Worm (Caenorhabditis elegans) whole organism, late embryonic: Measurements from ENCODE around the gene fkh-7.

Experiments
- C08G9.2 ChIP-seq: sonication (generic microtip); optimal IDR thresholded peaks from 2 replicates; lab custom pipeline; 2016; ENCODE audit warnings: mild to moderate bottlenecking, missing genetic modification characterization, moderate library complexity, missing compliant biosample characterization
- C38D4.7 ChIP-seq: fragments of 200-800 bp; sonication (Bioruptor generic); optimal IDR thresholded peaks from 2 replicates; lab custom pipeline; 2018; ENCODE audit warnings: mild to moderate bottlenecking, missing genetic modification characterization, moderate library complexity, missing compliant biosample characterization
- F13H6.1 ChIP-seq: sonication (generic microtip); optimal IDR thresholded peaks from 2 replicates; lab custom pipeline; 2016; ENCODE audit warnings: missing genetic modification characterization, missing compliant biosample characterization
- K02D7.2 ChIP-seq: sonication (generic microtip); optimal IDR thresholded peaks from 2 replicates; lab custom pipeline; 2017; ENCODE audit warnings: mild to moderate bottlenecking, missing genetic modification characterization, missing compliant biosample characterization
- K09A11.1 ChIP-seq: sonication (generic microtip); optimal IDR thresholded peaks from 2 replicates; lab custom pipeline; 2017; ENCODE audit warnings: antibody characterized with exemption, mild to moderate bottlenecking, missing genetic modification characterization, missing compliant biosample characterization; ENCODE audit not compliant: insufficient read depth
- ahr-1 ChIP-seq: sonication (generic microtip); optimal IDR thresholded peaks from 2 replicates; lab custom pipeline; 2016; ENCODE audit warnings: missing genetic modification characterization, missing compliant biosample characterization
- ceh-14 ChIP-seq: sonication (generic microtip); optimal IDR thresholded peaks from 2 replicates; lab custom pipeline; 2016; ENCODE audit warnings: missing genotype, missing genetic modification characterization, missing compliant biosample characterization
- ceh-18 ChIP-seq: sonication (generic microtip); optimal IDR thresholded peaks from 2 replicates; lab custom pipeline; 2016; ENCODE audit warnings: missing genetic modification characterization, missing compliant biosample characterization
- ceh-19 ChIP-seq: fragments of 200-800 bp; sonication (Bioruptor generic); optimal IDR thresholded peaks from 2 replicates; lab custom pipeline; 2018; ENCODE audit warnings: mild to moderate bottlenecking, missing genetic modification characterization, missing compliant biosample characterization
- ceh-22 ChIP-seq: sonication (generic microtip); optimal IDR thresholded peaks from 2 replicates; lab custom pipeline; 2017; ENCODE audit warnings: missing biosample characterization, missing genetic modification characterization
- ceh-31 ChIP-seq: sonication (generic microtip); optimal IDR thresholded peaks from 2 replicates; lab custom pipeline; 2016; ENCODE audit warnings: missing genetic modification characterization, missing compliant biosample characterization
- ceh-34 ChIP-seq: sonication (generic microtip); optimal IDR thresholded peaks from 2 replicates; lab custom pipeline; 2016; ENCODE audit warnings: mild to moderate bottlenecking, missing genetic modification characterization, missing compliant biosample characterization
- ceh-45 ChIP-seq: fragments of 200-800 bp; sonication (Bioruptor generic); IDR thresholded peaks from 2 replicates; pipeline ENCODE4 v1.3.6; 2022; ENCODE audit warnings: missing genetic modification reagents, missing genetic modification characterization, missing compliant biosample characterization
- ceh-6 ChIP-seq: fragments of 200-800 bp; sonication (Bioruptor generic); optimal IDR thresholded peaks from 2 replicates; lab custom pipeline; 2018; ENCODE audit warnings: mild to moderate bottlenecking, missing genetic modification characterization, missing compliant biosample characterization
- ceh-9 ChIP-seq: sonication (generic microtip); optimal IDR thresholded peaks from 2 replicates; lab custom pipeline; 2016; ENCODE audit warnings: mild to moderate bottlenecking, missing genetic modification characterization, inconsistent platforms, missing compliant biosample characterization
- che-1 ChIP-seq: sonication (generic microtip); optimal IDR thresholded peaks from 2 replicates; lab custom pipeline; 2016; ENCODE audit warnings: mild to moderate bottlenecking, missing genetic modification characterization, missing compliant biosample characterization
- elt-2 ChIP-seq: sonication (generic microtip); optimal IDR thresholded peaks from 2 replicates; lab custom pipeline; 2016; ENCODE audit warnings: missing genetic modification reagents, missing genetic modification characterization, missing compliant biosample characterization
- fkh-10 ChIP-seq: fragments of 150-350 bp; optimal IDR thresholded peaks from 2 replicates; lab custom pipeline; 2014; ENCODE audit warnings: missing biosample characterization, missing genetic modification reagents, missing genetic modification characterization
- hlh-13 ChIP-seq: fragments of 200-800 bp; sonication (Bioruptor generic); optimal IDR thresholded peaks from 2 replicates; lab custom pipeline; 2018; ENCODE audit warnings: mild to moderate bottlenecking, missing genetic modification characterization, missing compliant biosample characterization
- hlh-15 ChIP-seq: sonication (generic microtip); optimal IDR thresholded peaks from 2 replicates; lab custom pipeline; 2016; ENCODE audit warnings: missing genetic modification characterization, missing compliant biosample characterization
- hlh-30 ChIP-seq: sonication (generic microtip); optimal IDR thresholded peaks from 2 replicates; lab custom pipeline; 2017; ENCODE audit warnings: antibody characterized with exemption, missing genetic modification characterization, missing compliant biosample characterization; ENCODE audit not compliant: insufficient read depth
- lim-6 ChIP-seq: sonication (generic microtip); optimal IDR thresholded peaks from 2 replicates; lab custom pipeline; 2016; ENCODE audit warnings: missing genetic modification characterization, missing compliant biosample characterization
- madf-2 ChIP-seq: sonication (generic microtip); optimal IDR thresholded peaks from 2 replicates; lab custom pipeline; 2017; ENCODE audit warnings: missing genetic modification characterization, missing compliant biosample characterization
- nfya-1 ChIP-seq: sonication (generic microtip); optimal IDR thresholded peaks from 2 replicates; lab custom pipeline; 2017; ENCODE audit warnings: missing genetic modification characterization, mild to moderate bottlenecking, missing compliant biosample characterization, antibody characterized with exemption, moderate library complexity
- nhr-11 ChIP-seq: fragments of 150-350 bp; optimal IDR thresholded peaks from 2 replicates; lab custom pipeline; 2014; ENCODE audit warnings: missing biosample characterization, missing genetic modification characterization
- npax-4 ChIP-seq: sonication (generic microtip); optimal IDR thresholded peaks from 2 replicates; lab custom pipeline; 2016; ENCODE audit warnings: missing genetic modification characterization, missing compliant biosample characterization
- odd-2 ChIP-seq: sonication (generic microtip); optimal IDR thresholded peaks from 2 replicates; lab custom pipeline; 2017; ENCODE audit warnings: antibody characterized with exemption, mild to moderate bottlenecking, missing genetic modification characterization, missing compliant biosample characterization
- pag-3 ChIP-seq: sonication (generic microtip); optimal IDR thresholded peaks from 2 replicates; lab custom pipeline; 2016; ENCODE audit warnings: missing compliant biosample characterization, missing genetic modification characterization, borderline replicate concordance
- pat-9 ChIP-seq: fragments of 200-800 bp; sonication (Bioruptor generic); optimal IDR thresholded peaks from 2 replicates; lab custom pipeline; 2018; ENCODE audit warnings: mild to moderate bottlenecking, missing genetic modification characterization, moderate library complexity, missing compliant biosample characterization
- pax-1 ChIP-seq: fragments of 150-350 bp; optimal IDR thresholded peaks from 2 replicates; lab custom pipeline; 2014; ENCODE audit warnings: missing biosample characterization, missing genetic modification characterization
- pha-4 ChIP-seq: fragments of 150-350 bp; optimal IDR thresholded peaks from 2 replicates; lab custom pipeline; 2018; ENCODE audit warnings: missing biosample characterization, missing genetic modification reagents, missing genetic modification characterization
- pqm-1 ChIP-seq: sonication (generic microtip); optimal IDR thresholded peaks from 2 replicates; lab custom pipeline; 2016; ENCODE audit warnings: missing genetic modification characterization, missing compliant biosample characterization
- ref-2 ChIP-seq: sonication (generic microtip); optimal IDR thresholded peaks from 2 replicates; lab custom pipeline; 2016; ENCODE audit warnings: missing genetic modification characterization, missing compliant biosample characterization
- sdc-2 ChIP-seq: sonication (generic microtip); optimal IDR thresholded peaks from 2 replicates; lab custom pipeline; 2016; ENCODE audit warnings: missing genotype, missing genetic modification characterization, missing compliant biosample characterization
- sox-4 ChIP-seq: sonication (generic microtip); optimal IDR thresholded peaks from 2 replicates; lab custom pipeline; 2017; ENCODE audit warnings: mild to moderate bottlenecking, missing genetic modification characterization, inconsistent platforms, missing compliant biosample characterization
- tbx-7 ChIP-seq: sonication (generic microtip); optimal IDR thresholded peaks from 2 replicates; lab custom pipeline; 2016; ENCODE audit warnings: missing genotype, missing genetic modification characterization, missing compliant biosample characterization
- ttx-3 ChIP-seq: sonication (generic microtip); optimal IDR thresholded peaks from 2 replicates; lab custom pipeline; 2016; ENCODE audit warnings: missing genetic modification reagents, missing genetic modification characterization, missing compliant biosample characterization
- unc-86 ChIP-seq: sonication (generic microtip); optimal IDR thresholded peaks from 2 replicates; lab custom pipeline; 2016; ENCODE audit warnings: missing genetic modification characterization, missing compliant biosample characterization
- zip-5 ChIP-seq: sonication (generic microtip); optimal IDR thresholded peaks from 2 replicates; lab custom pipeline; 2016; ENCODE audit warnings: missing genetic modification characterization, missing compliant biosample characterization
- ztf-16 ChIP-seq: sonication (generic microtip); optimal IDR thresholded peaks from 2 replicates; lab custom pipeline; 2017; ENCODE audit warnings: missing genetic modification characterization, missing compliant biosample characterization

fkh-7 gene

ce11 chrIV:5604465-5604864, 20.0 kb downstream of the fkh-7 start (continued):
- TF ChIP-seq ztf-16 (tag; lab: Kevin White, UChicago), result no peak
- TF ChIP-seq hlh-30 (tag; lab: Kevin White, UChicago), result peak; percentile 81
- no peak for TF ChIP-seq ceh-9 (tag; lab: Kevin White, UChicago)
- TF ChIP-seq F13H6.1 (tag; lab: Kevin White, UChicago), result peak; percentile 75
- no peak for TF ChIP-seq ceh-45 (GFP tag; lab: Robert Waterston, UW)
- TF ChIP-seq hlh-13 (GFP tag; lab: Kevin White, UChicago), result no peak
- no peak for TF ChIP-seq nhr-11 (tag; lab: Kevin White, UChicago)
- no peak for TF ChIP-seq K09A11.1 (tag; lab: Kevin White, UChicago)
- TF ChIP-seq ceh-19 (GFP tag; lab: Kevin White, UChicago), result peak; percentile 37
- peak; percentile 8 for TF ChIP-seq ceh-31 (tag; lab: Kevin White, UChicago)
- TF ChIP-seq che-1, result no peak
- no peak for TF ChIP-seq ceh-22 (tag; lab: Kevin White, UChicago)
- TF ChIP-seq unc-86 (tag; lab: Kevin White, UChicago), result no peak
- TF ChIP-seq ceh-18 (tag; lab: Kevin White, UChicago), result peak; percentile 89
- TF ChIP-seq lim-6 (tag; lab: Kevin White, UChicago), result no peak
- no peak for TF ChIP-seq sox-4 (tag; lab: Kevin White, UChicago)
- TF ChIP-seq fkh-10 (GFP tag; lab: Kevin White, UChicago), result no peak
- TF ChIP-seq elt-2 (tag; lab: Kevin White, UChicago), result peak; percentile 40
- no peak for TF ChIP-seq pax-1 (tag; lab: Kevin White, UChicago)
- TF ChIP-seq pqm-1 (tag; lab: Kevin White, UChicago), result no peak
- TF ChIP-seq ceh-14 (tag; lab: Kevin White, UChicago), result peak; percentile 61
- no peak for TF ChIP-seq K02D7.2 (tag; lab: Kevin White, UChicago)

ce11 chrIV:5605225-5605624, 20.7 kb downstream of the fkh-7 start:
- TF ChIP-seq pat-9 (tag; lab: Kevin White, UChicago), result no peak

ce11 chrIV:5607343-5607742, 22.9 kb downstream of the fkh-7 start:
- TF ChIP-seq pag-3 (tag; lab: Kevin White, UChicago), result no peak
- no peak for TF ChIP-seq ceh-19 (GFP tag; lab: Kevin White, UChicago)
- no peak for TF ChIP-seq sdc-2 (tag; lab: Kevin White, UChicago)
- no peak for TF ChIP-seq F13H6.1 (tag; lab: Kevin White, UChicago)
- no peak for TF ChIP-seq ceh-22 (tag; lab: Kevin White, UChicago)
- TF ChIP-seq hlh-30 (tag; lab: Kevin White, UChicago), result peak; percentile 50
- TF ChIP-seq pax-1 (tag; lab: Kevin White, UChicago), result no peak
- no peak for TF ChIP-seq pha-4
- TF ChIP-seq nfya-1 (tag; lab: Kevin White, UChicago), result no peak
- no peak for TF ChIP-seq ceh-9 (tag; lab: Kevin White, UChicago)
- TF ChIP-seq ceh-18 (tag; lab: Kevin White, UChicago), result peak; percentile 48
- TF ChIP-seq che-1, result no peak
- peak; percentile 14 for TF ChIP-seq ceh-31 (tag; lab: Kevin White, UChicago)
- TF ChIP-seq hlh-15 (tag; lab: Kevin White, UChicago), result no peak
- TF ChIP-seq tbx-7, result no peak
- no peak for TF ChIP-seq ahr-1 (tag; lab: Kevin White, UChicago)
- no peak for TF ChIP-seq ztf-16 (tag; lab: Kevin White, UChicago)
- no peak for TF ChIP-seq npax-4 (tag; lab: Kevin White, UChicago)
- TF ChIP-seq C08G9.2, result no peak
- no peak for TF ChIP-seq ceh-6 (GFP tag; lab: Kevin White, UChicago)
- no peak for TF ChIP-seq pqm-1 (tag; lab: Kevin White, UChicago)
- TF ChIP-seq madf-2 (tag; lab: Kevin White, UChicago), result no peak
- TF ChIP-seq ref-2 (tag; lab: Kevin White, UChicago), result no peak
- TF ChIP-seq, all 69 proteins: peak for 3

- no peak for TF ChIP-seq zip-5 (tag; lab: Kevin White, UChicago)
- TF ChIP-seq ceh-34, result no peak
- no peak for TF ChIP-seq C38D4.7 (GFP tag; lab: Kevin White, UChicago)
- no peak for TF ChIP-seq ttx-3 (tag; lab: Kevin White, UChicago)
- no peak for TF ChIP-seq odd-2 (tag; lab: Kevin White, UChicago)
- no peak for TF ChIP-seq ztf-16 (tag; lab: Kevin White, UChicago)
- TF ChIP-seq ceh-6 (GFP tag; lab: Kevin White, UChicago), result no peak
- TF ChIP-seq K09A11.1 (tag; lab: Kevin White, UChicago), result no peak
These were observed 30.1 kb downstream of the fkh-7 start, which contains the start of gene C39H7.4 for ce11 chrIV:5614558-5615026. TSS of gene C39H7.4 (minus strand) at chrIV:5614608.
